Worm (Caenorhabditis elegans) whole organism, mixed stage, embryonic: Measurements from ENCODE around the gene rps-24.
A peak's percentile ranks its signal among the peaks of the same experiment; 100 is the strongest.

Experiments
- M03D4.4 ChIP-seq: sonication (generic microtip); optimal IDR thresholded peaks from 2 replicates; lab custom pipeline; 2017; ENCODE audit warnings: mild to moderate bottlenecking, missing genetic modification characterization, missing compliant biosample characterization
- bed-3 ChIP-seq: fragments of 200-800 bp; sonication (Bioruptor generic); optimal IDR thresholded peaks from 3 replicates; lab custom pipeline; 2018; ENCODE audit warnings: mild to moderate bottlenecking, missing genetic modification characterization, moderate library complexity, missing compliant biosample characterization
- blmp-1 ChIP-seq: fragments of 150-350 bp; optimal IDR thresholded peaks from 2 replicates; lab custom pipeline; 2014; ENCODE audit warnings: missing biosample characterization, missing genetic modification characterization
- ceh-39 ChIP-seq: fragments of 150-350 bp; optimal IDR thresholded peaks from 2 replicates; lab custom pipeline; 2014; ENCODE audit warnings: missing biosample characterization, missing genetic modification characterization
- ceh-43 ChIP-seq: fragments of 200-800 bp; sonication (Bioruptor generic); optimal IDR thresholded peaks from 2 replicates; lab custom pipeline; 2018; ENCODE audit warnings: mild to moderate bottlenecking, missing genetic modification characterization, moderate library complexity, missing compliant biosample characterization
- ceh-83 ChIP-seq: fragments of 200-800 bp; sonication (Bioruptor generic); optimal IDR thresholded peaks from 2 replicates; lab custom pipeline; 2018; ENCODE audit warnings: mild to moderate bottlenecking, missing genetic modification characterization, missing compliant biosample characterization
- ces-1 ChIP-seq: fragments of 150-350 bp; optimal IDR thresholded peaks from 2 replicates; lab custom pipeline; 2014; ENCODE audit warnings: missing biosample characterization, missing genetic modification reagents, missing genetic modification characterization
- cnd-1 ChIP-seq: fragments of 200-800 bp; sonication (Bioruptor generic); optimal IDR thresholded peaks from 2 replicates; lab custom pipeline; 2018; ENCODE audit warnings: mild to moderate bottlenecking, missing genetic modification characterization, missing compliant biosample characterization
- drap-1 ChIP-seq: fragments of 200-800 bp; sonication (Bioruptor generic); optimal IDR thresholded peaks from 3 replicates; lab custom pipeline; 2018; ENCODE audit warnings: mild to moderate bottlenecking, missing genetic modification characterization, missing compliant biosample characterization
- elt-1 ChIP-seq: sonication (generic microtip); optimal IDR thresholded peaks from 2 replicates; lab custom pipeline; 2017; ENCODE audit warnings: missing genetic modification characterization, mild to moderate bottlenecking, missing compliant biosample characterization, antibody characterized with exemption, moderate library complexity, borderline replicate concordance; ENCODE audit not compliant: insufficient read depth
- elt-3 ChIP-seq: fragments of 150-350 bp; optimal IDR thresholded peaks from 2 replicates; lab custom pipeline; 2014; ENCODE audit warnings: missing biosample characterization, missing genetic modification characterization
- flh-1 ChIP-seq: fragments of 200-800 bp; sonication (Bioruptor generic); optimal IDR thresholded peaks from 2 replicates; lab custom pipeline; 2018; ENCODE audit warnings: mild to moderate bottlenecking, missing genetic modification characterization, moderate library complexity, missing compliant biosample characterization
- ham-2 ChIP-seq: fragments of 200-800 bp; sonication (Bioruptor generic); optimal IDR thresholded peaks from 2 replicates; lab custom pipeline; 2018; ENCODE audit warnings: mild to moderate bottlenecking, missing genetic modification characterization, missing compliant biosample characterization
- hlh-1 ChIP-seq: fragments of 150-350 bp; optimal IDR thresholded peaks from 2 replicates; lab custom pipeline; 2014; ENCODE audit warnings: missing biosample characterization, missing genetic modification reagents, missing genetic modification characterization
- lin-13 ChIP-seq: fragments of 150-350 bp; optimal IDR thresholded peaks from 2 replicates; lab custom pipeline; 2014; ENCODE audit warnings: missing biosample characterization, missing genetic modification characterization
- lin-32 ChIP-seq: fragments of 200-800 bp; sonication (Bioruptor generic); optimal IDR thresholded peaks from 2 replicates; lab custom pipeline; 2018; ENCODE audit warnings: mild to moderate bottlenecking, missing genetic modification characterization, missing compliant biosample characterization
- lsy-2 ChIP-seq: fragments of 150-350 bp; optimal IDR thresholded peaks from 2 replicates; lab custom pipeline; 2014; ENCODE audit warnings: missing biosample characterization, missing genetic modification characterization
- mab-5 ChIP-seq: fragments of 150-350 bp; optimal IDR thresholded peaks from 2 replicates; lab custom pipeline; 2014; ENCODE audit warnings: missing biosample characterization, missing genetic modification characterization
- mep-1 ChIP-seq: fragments of 150-350 bp; optimal IDR thresholded peaks from 2 replicates; lab custom pipeline; 2017; ENCODE audit warnings: missing biosample characterization, missing genetic modification reagents, missing genetic modification characterization, inconsistent platforms
- mls-2 ChIP-seq: sonication (generic microtip); optimal IDR thresholded peaks from 2 replicates; lab custom pipeline; 2016; ENCODE audit warnings: mild to moderate bottlenecking, missing genetic modification characterization, moderate library complexity, missing compliant biosample characterization
- nhr-12 ChIP-seq: fragments of 150-350 bp; optimal IDR thresholded peaks from 2 replicates; lab custom pipeline; 2014; ENCODE audit warnings: missing biosample characterization, missing genetic modification characterization
- nhr-2 ChIP-seq: fragments of 150-350 bp; optimal IDR thresholded peaks from 2 replicates; lab custom pipeline; 2014; ENCODE audit warnings: missing biosample characterization, missing genetic modification characterization
- nhr-237 ChIP-seq: fragments of 150-350 bp; optimal IDR thresholded peaks from 2 replicates; lab custom pipeline; 2014; ENCODE audit warnings: missing biosample characterization, missing genetic modification characterization
- nhr-28 ChIP-seq: fragments of 150-350 bp; optimal IDR thresholded peaks from 2 replicates; lab custom pipeline; 2014; ENCODE audit warnings: missing biosample characterization, missing genetic modification characterization
- nhr-76 ChIP-seq: sonication (generic microtip); optimal IDR thresholded peaks from 2 replicates; lab custom pipeline; 2017; ENCODE audit warnings: missing biosample characterization, missing genetic modification characterization
- pha-4 ChIP-seq: fragments of 150-350 bp; optimal IDR thresholded peaks from 2 replicates; lab custom pipeline; 2018; ENCODE audit warnings: missing biosample characterization, missing genetic modification reagents, missing genetic modification characterization
- sem-2 ChIP-seq: fragments of 200-800 bp; sonication (Bioruptor generic); optimal IDR thresholded peaks from 2 replicates; lab custom pipeline; 2018; ENCODE audit warnings: mild to moderate bottlenecking, missing genetic modification characterization, missing compliant biosample characterization
- snpc-4 ChIP-seq: fragments of 150-350 bp; optimal IDR thresholded peaks from 2 replicates; lab custom pipeline; 2014; ENCODE audit warnings: missing biosample characterization, missing genetic modification characterization
- sptf-1 ChIP-seq: sonication (generic microtip); optimal IDR thresholded peaks from 2 replicates; lab custom pipeline; 2017; ENCODE audit warnings: mild to moderate bottlenecking, missing genetic modification characterization, moderate library complexity, missing compliant biosample characterization
- tbx-8 ChIP-seq: fragments of 200-800 bp; sonication (Bioruptor generic); optimal IDR thresholded peaks from 2 replicates; lab custom pipeline; 2018; ENCODE audit warnings: mild to moderate bottlenecking, missing genetic modification characterization, moderate library complexity, missing compliant biosample characterization
- unc-39 ChIP-seq: fragments of 150-350 bp; optimal IDR thresholded peaks from 2 replicates; lab custom pipeline; 2014; ENCODE audit warnings: missing biosample characterization, missing genetic modification characterization
- unc-62 ChIP-seq: fragments of 150-350 bp; optimal IDR thresholded peaks from 2 replicates; lab custom pipeline; 2014; ENCODE audit warnings: missing biosample characterization, missing genetic modification reagents, missing genetic modification characterization
- zip-8 ChIP-seq: fragments of 150-350 bp; optimal IDR thresholded peaks from 2 replicates; lab custom pipeline; 2014; ENCODE audit warnings: missing biosample characterization, missing genetic modification characterization
- ztf-11 ChIP-seq: fragments of 150-350 bp; optimal IDR thresholded peaks from 2 replicates; lab custom pipeline; 2014; ENCODE audit warnings: missing biosample characterization, missing genetic modification characterization

Gene rps-24

ce11 chrIV:393409-393930 lies 7.8 kb downstream of the rps-24 start, which contains the start of the genes T07A9.15 and nog-1:
T07A9.15 (minus strand) TSS chrIV:393546.
nog-1 (plus strand) TSS chrIV:393880.
- TF ChIP-seq mab-5 (tag; lab: Kevin White, UChicago): no peak
- no peak for TF ChIP-seq elt-3 (tag; lab: Kevin White, UChicago)
- TF ChIP-seq sem-2: no peak
- TF ChIP-seq ceh-39 (tag; lab: Kevin White, UChicago): peak; percentile 5
- peak; percentile 71 for TF ChIP-seq pha-4 (tag; lab: Kevin White, UChicago)
- no peak for TF ChIP-seq unc-62 (GFP tag; lab: Kevin White, UChicago)
- TF ChIP-seq lsy-2 (tag; lab: Kevin White, UChicago): peak; percentile 98
- TF ChIP-seq nhr-237 (tag; lab: Kevin White, UChicago): peak; percentile 58
- peak; percentile 59 for TF ChIP-seq drap-1
- peak; percentile 67 for TF ChIP-seq ces-1
- TF ChIP-seq lin-13: peak; percentile 13
- no peak for TF ChIP-seq ceh-43 (GFP tag; lab: Kevin White, UChicago)
- TF ChIP-seq mep-1 (tag; lab: Kevin White, UChicago): peak; percentile 65
- peak; percentile 34 for TF ChIP-seq sptf-1

- TF ChIP-seq flh-1 (GFP tag; lab: Kevin White, UChicago) (no peak), nhr-28 (tag; lab: Kevin White, UChicago) (no peak), lin-32 (GFP tag; lab: Kevin White, UChicago) (no peak), ces-1 (no peak), ceh-83 (GFP tag; lab: Kevin White, UChicago) (no peak), pha-4 (tag; lab: Kevin White, UChicago) (no peak), ham-2 (no peak), hlh-1 (no peak)
Measured at ce11 chrIV:396373-396772, 10.7 kb downstream of the rps-24 start, which contains the start of gene rrp-8. rrp-8 (plus strand) TSS chrIV:396545.

- TF ChIP-seq lsy-2 (tag; lab: Kevin White, UChicago) (no peak), sptf-1 (no peak), ztf-11 (tag; lab: Kevin White, UChicago) (no peak), ceh-43 (GFP tag; lab: Kevin White, UChicago) (no peak), zip-8 (tag; lab: Kevin White, UChicago) (no peak)
- TF ChIP-seq, all 35 proteins: peak for 0
Measured at ce11 chrIV:401395-401794, 15.7 kb downstream of the rps-24 start, which contains the start of gene gpa-4. gpa-4 (plus strand) TSS chrIV:401695.

- TF ChIP-seq nhr-237 (tag; lab: Kevin White, UChicago): no peak
- TF ChIP-seq ceh-43 (GFP tag; lab: Kevin White, UChicago): no peak
- TF ChIP-seq mls-2: no peak
- TF ChIP-seq nhr-76 (tag; lab: Kevin White, UChicago): no peak
Measured at ce11 chrIV:408892-409291, 23.2 kb downstream of the rps-24 start.

- TF ChIP-seq lsy-2 (tag; lab: Kevin White, UChicago) (no peak), drap-1 (no peak), elt-3 (tag; lab: Kevin White, UChicago) (no peak), mab-5 (tag; lab: Kevin White, UChicago) (no peak), sptf-1 (no peak), lin-13 (no peak), snpc-4 (tag; lab: Kevin White, UChicago) (no peak), lin-32 (GFP tag; lab: Kevin White, UChicago) (no peak)
Measured at ce11 chrIV:409935-410334, 24.2 kb downstream of the rps-24 start, which contains the start of gene kgb-1. kgb-1 (minus strand) TSS chrIV:410035.

- TF ChIP-seq snpc-4 (tag; lab: Kevin White, UChicago) (no peak), blmp-1 (tag; lab: Kevin White, UChicago) (no peak), ces-1 (peak; percentile 43), lin-32 (GFP tag; lab: Kevin White, UChicago) (no peak), ceh-43 (GFP tag; lab: Kevin White, UChicago) (no peak), lsy-2 (tag; lab: Kevin White, UChicago) (peak; percentile 34), nhr-2 (peak; percentile 41), mep-1 (tag; lab: Kevin White, UChicago) (peak; percentile 46), sptf-1 (peak; percentile 63), tbx-8 (GFP tag; lab: Kevin White, UChicago) (no peak), nhr-28 (tag; lab: Kevin White, UChicago) (no peak), elt-1 (tag; lab: Kevin White, UChicago) (no peak), lin-13 (no peak), nhr-12 (no peak), hlh-1 (no peak), drap-1 (no peak), M03D4.4 (tag; lab: Kevin White, UChicago) (peak; percentile 28), cnd-1 (tag; lab: Kevin White, UChicago) (no peak), flh-1 (GFP tag; lab: Kevin White, UChicago) (no peak), bed-3 (GFP tag; lab: Kevin White, UChicago) (no peak), nhr-237 (tag; lab: Kevin White, UChicago) (peak; percentile 63), ztf-11 (tag; lab: Kevin White, UChicago) (no peak), mab-5 (tag; lab: Kevin White, UChicago) (no peak), unc-62 (GFP tag; lab: Kevin White, UChicago) (peak; percentile 54), zip-8 (tag; lab: Kevin White, UChicago) (peak; percentile 26), ceh-39 (tag; lab: Kevin White, UChicago) (no peak), unc-39 (tag; lab: Kevin White, UChicago) (no peak), sem-2 (no peak), mls-2 (peak; percentile 9), ham-2 (peak; percentile 84), elt-3 (tag; lab: Kevin White, UChicago) (no peak), nhr-76 (tag; lab: Kevin White, UChicago) (no peak), ceh-83 (GFP tag; lab: Kevin White, UChicago) (no peak), pha-4 (tag; lab: Kevin White, UChicago) (peak; percentile 74)
Measured at ce11 chrIV:410420-410891, 24.8 kb downstream of the rps-24 start, which contains the start of gene T07A9.12. T07A9.12 (plus strand) TSS chrIV:410867.
